Worm (Caenorhabditis elegans): ENCODE results near the gene rpy-1.

ce11 chrII:6682918-6683317 lies 22.5 kb downstream of the rpy-1 start:
- TF ChIP-seq him-1 (tag; optimal IDR thresholded peaks at IDR 0.05) (no peak), W03F9.2 (tag; optimal IDR thresholded peaks at IDR 0.05) (no peak), dao-5 (tag; optimal IDR thresholded peaks at IDR 0.05) (no peak)

Data from whole organism, L4/young adult.